Worm (Caenorhabditis elegans) whole organism, late embryonic: Measurements from ENCODE around the gene C04G2.5.
A peak's percentile ranks its signal among the peaks of the same experiment; 100 is the strongest.

Source experiments
- F13H6.1 ChIP-seq: sonication (generic microtip); optimal IDR thresholded peaks from 2 replicates; lab custom pipeline; 2016; ENCODE audit warnings: missing genetic modification characterization, missing compliant biosample characterization
- K02D7.2 ChIP-seq: sonication (generic microtip); optimal IDR thresholded peaks from 2 replicates; lab custom pipeline; 2017; ENCODE audit warnings: mild to moderate bottlenecking, missing genetic modification characterization, missing compliant biosample characterization
- K09A11.1 ChIP-seq: sonication (generic microtip); optimal IDR thresholded peaks from 2 replicates; lab custom pipeline; 2017; ENCODE audit warnings: antibody characterized with exemption, mild to moderate bottlenecking, missing genetic modification characterization, missing compliant biosample characterization; ENCODE audit not compliant: insufficient read depth
- T23F11.4 ChIP-seq: fragments of 200-800 bp; sonication (Bioruptor generic); optimal IDR thresholded peaks from 2 replicates; lab custom pipeline; 2018; ENCODE audit warnings: mild to moderate bottlenecking, missing genetic modification characterization, missing compliant biosample characterization
- Y22D7AL.16 ChIP-seq: sonication (generic microtip); optimal IDR thresholded peaks from 2 replicates; lab custom pipeline; 2016; ENCODE audit warnings: missing genetic modification characterization, missing compliant biosample characterization
- ahr-1 ChIP-seq: sonication (generic microtip); optimal IDR thresholded peaks from 2 replicates; lab custom pipeline; 2016; ENCODE audit warnings: missing genetic modification characterization, missing compliant biosample characterization
- ama-1 ChIP-seq: fragments of 150-350 bp; optimal IDR thresholded peaks from 2 replicates; lab custom pipeline; 2014
- ceh-31 ChIP-seq: sonication (generic microtip); optimal IDR thresholded peaks from 2 replicates; lab custom pipeline; 2016; ENCODE audit warnings: missing genetic modification characterization, missing compliant biosample characterization
- ceh-34 ChIP-seq: sonication (generic microtip); optimal IDR thresholded peaks from 2 replicates; lab custom pipeline; 2016; ENCODE audit warnings: mild to moderate bottlenecking, missing genetic modification characterization, missing compliant biosample characterization
- ceh-6 ChIP-seq: fragments of 200-800 bp; sonication (Bioruptor generic); optimal IDR thresholded peaks from 2 replicates; lab custom pipeline; 2018; ENCODE audit warnings: mild to moderate bottlenecking, missing genetic modification characterization, missing compliant biosample characterization
- dve-1 ChIP-seq: sonication (generic microtip); optimal IDR thresholded peaks from 2 replicates; lab custom pipeline; 2017; ENCODE audit warnings: antibody characterized with exemption, mild to moderate bottlenecking, missing genetic modification characterization, missing compliant biosample characterization
- elt-2 ChIP-seq: sonication (generic microtip); optimal IDR thresholded peaks from 2 replicates; lab custom pipeline; 2016; ENCODE audit warnings: missing genetic modification reagents, missing genetic modification characterization, missing compliant biosample characterization
- ets-4 ChIP-seq: sonication (generic microtip); optimal IDR thresholded peaks from 2 replicates; lab custom pipeline; 2016; ENCODE audit warnings: missing genetic modification characterization, missing compliant biosample characterization
- fax-1 ChIP-seq: sonication (generic microtip); optimal IDR thresholded peaks from 2 replicates; lab custom pipeline; 2016; ENCODE audit warnings: missing genotype, missing genetic modification characterization, missing compliant biosample characterization
- fkh-10 ChIP-seq: fragments of 150-350 bp; optimal IDR thresholded peaks from 2 replicates; lab custom pipeline; 2014; ENCODE audit warnings: missing biosample characterization, missing genetic modification reagents, missing genetic modification characterization
- hlh-13 ChIP-seq: fragments of 200-800 bp; sonication (Bioruptor generic); optimal IDR thresholded peaks from 2 replicates; lab custom pipeline; 2018; ENCODE audit warnings: mild to moderate bottlenecking, missing genetic modification characterization, missing compliant biosample characterization
- lin-11 ChIP-seq: fragments of 200-800 bp; sonication (Bioruptor generic); optimal IDR thresholded peaks from 2 replicates; lab custom pipeline; 2018; ENCODE audit warnings: mild to moderate bottlenecking, missing genetic modification characterization, missing compliant biosample characterization
- nfya-1 ChIP-seq: sonication (generic microtip); optimal IDR thresholded peaks from 2 replicates; lab custom pipeline; 2017; ENCODE audit warnings: missing genetic modification characterization, mild to moderate bottlenecking, missing compliant biosample characterization, antibody characterized with exemption, moderate library complexity
- nhr-232 ChIP-seq: sonication (generic microtip); optimal IDR thresholded peaks from 2 replicates; lab custom pipeline; 2016; ENCODE audit warnings: missing genetic modification characterization, missing compliant biosample characterization
- npax-4 ChIP-seq: sonication (generic microtip); optimal IDR thresholded peaks from 2 replicates; lab custom pipeline; 2016; ENCODE audit warnings: missing genetic modification characterization, missing compliant biosample characterization
- odd-2 ChIP-seq: sonication (generic microtip); optimal IDR thresholded peaks from 2 replicates; lab custom pipeline; 2017; ENCODE audit warnings: antibody characterized with exemption, mild to moderate bottlenecking, missing genetic modification characterization, missing compliant biosample characterization
- pros-1 ChIP-seq: fragments of 150-350 bp; optimal IDR thresholded peaks from 2 replicates; lab custom pipeline; 2014; ENCODE audit warnings: missing biosample characterization, missing genetic modification reagents, missing genetic modification characterization
- ref-2 ChIP-seq: sonication (generic microtip); optimal IDR thresholded peaks from 2 replicates; lab custom pipeline; 2016; ENCODE audit warnings: missing genetic modification characterization, missing compliant biosample characterization
- rnt-1 ChIP-seq: sonication (generic microtip); optimal IDR thresholded peaks from 2 replicates; lab custom pipeline; 2016; ENCODE audit warnings: missing genetic modification characterization, missing compliant biosample characterization
- sox-2 ChIP-seq: fragments of 200-800 bp; sonication (Bioruptor generic); IDR thresholded peaks from 2 replicates; pipeline ENCODE4 v1.3.6; 2022; ENCODE audit warnings: missing genetic modification reagents, missing genetic modification characterization, missing compliant biosample characterization
- syd-9 ChIP-seq: sonication (generic microtip); optimal IDR thresholded peaks from 2 replicates; lab custom pipeline; 2016; ENCODE audit warnings: mild to moderate bottlenecking, missing genetic modification characterization, moderate library complexity, missing compliant biosample characterization
- tbx-2 ChIP-seq: sonication (generic microtip); optimal IDR thresholded peaks from 2 replicates; lab custom pipeline; 2016; ENCODE audit warnings: missing genetic modification characterization, missing compliant biosample characterization
- tbx-7 ChIP-seq: sonication (generic microtip); optimal IDR thresholded peaks from 2 replicates; lab custom pipeline; 2016; ENCODE audit warnings: missing genotype, missing genetic modification characterization, missing compliant biosample characterization
- ttx-3 ChIP-seq: sonication (generic microtip); optimal IDR thresholded peaks from 2 replicates; lab custom pipeline; 2016; ENCODE audit warnings: missing genetic modification reagents, missing genetic modification characterization, missing compliant biosample characterization
- unc-42 ChIP-seq: sonication (generic microtip); optimal IDR thresholded peaks from 2 replicates; lab custom pipeline; 2016; ENCODE audit warnings: missing genotype, missing genetic modification characterization, missing compliant biosample characterization
- unc-55 ChIP-seq: sonication (generic microtip); optimal IDR thresholded peaks from 2 replicates; lab custom pipeline; 2017; ENCODE audit warnings: missing biosample characterization, missing genetic modification reagents, missing genetic modification characterization
- zip-5 ChIP-seq: sonication (generic microtip); optimal IDR thresholded peaks from 2 replicates; lab custom pipeline; 2016; ENCODE audit warnings: missing genetic modification characterization, missing compliant biosample characterization

C04G2.5 gene

DNA sequence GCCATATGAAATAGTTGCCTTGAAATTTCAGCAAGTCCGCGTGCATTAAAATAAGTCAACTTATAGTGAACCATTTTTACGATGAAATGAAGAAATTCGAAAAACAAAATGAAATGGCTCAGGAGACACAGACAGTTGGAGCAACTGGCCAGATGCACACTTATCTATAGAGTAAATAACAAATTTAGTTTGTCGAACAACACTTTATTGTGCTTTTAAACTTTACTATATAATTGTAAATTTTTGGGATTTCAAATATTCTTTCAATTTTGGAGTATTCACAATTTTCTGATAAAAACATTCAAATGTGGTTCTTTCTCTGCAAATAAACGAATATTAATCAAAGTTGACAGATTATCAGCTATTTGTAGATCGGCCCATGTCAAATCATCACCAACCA, 45.1 kb upstream of the C04G2.5 start, which contains the start of gene gst-3:
Gene gst-3, minus strand, starts transcription at position 101 of the 400 bp plus-strand sequence.
- no peak for TF ChIP-seq ttx-3 (tag; lab: Kevin White, UChicago)
- TF ChIP-seq, all 69 proteins: peak for 0

DNA sequence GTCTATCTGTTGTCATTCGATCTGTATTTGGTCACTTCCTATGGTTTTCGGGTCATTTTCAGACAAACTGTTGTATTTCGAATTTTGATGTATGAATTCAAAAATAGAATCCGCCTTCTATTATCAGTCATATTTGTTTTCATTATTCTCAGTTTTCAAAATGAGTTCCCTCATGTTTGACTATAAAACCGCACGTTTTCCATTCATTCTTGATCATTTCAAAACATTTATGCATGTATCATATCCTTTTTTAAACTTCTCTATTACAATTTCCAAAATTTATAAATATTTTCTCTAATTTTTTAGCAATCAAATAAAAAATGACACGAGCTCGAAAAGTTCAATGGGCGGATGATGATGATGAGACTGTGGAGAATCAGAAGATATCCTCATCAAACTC, 42.7 kb upstream of the C04G2.5 start, which contains the start of gene K08F4.12:
Gene K08F4.12, plus strand, starts transcription at position 301 of the 400 bp plus-strand sequence.
- TF ChIP-seq tbx-7 (tag; lab: Kevin White, UChicago) (no peak), unc-55 (GFP tag; lab: Kevin White, UChicago) (no peak), fax-1 (tag; lab: Kevin White, UChicago) (no peak), nhr-232 (tag; lab: Kevin White, UChicago) (no peak), fkh-10 (GFP tag; lab: Kevin White, UChicago) (no peak)
- TF ChIP-seq, all 69 proteins: peak for 0

DNA sequence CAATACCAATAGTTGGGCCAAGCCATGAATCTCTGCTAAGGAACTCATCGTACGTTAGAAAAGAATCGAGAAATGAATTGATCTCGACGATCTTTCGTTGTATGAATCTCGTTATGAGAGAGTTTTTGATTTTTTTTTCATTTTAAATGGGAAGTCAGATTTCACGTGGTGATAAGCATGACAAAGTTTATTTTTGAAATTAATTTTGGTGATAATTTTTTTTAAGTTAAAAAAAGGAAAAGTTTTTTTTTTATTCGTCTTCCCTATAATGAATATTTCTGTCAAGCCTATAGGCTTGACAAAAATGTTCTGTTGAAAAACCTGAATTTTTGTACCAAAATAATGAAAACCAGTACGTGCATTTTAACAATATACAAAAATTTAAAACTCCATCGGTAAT, 40.7 kb upstream of the C04G2.5 start, which contains the start of gene K08F4.5:
Gene K08F4.5, minus strand, starts transcription at position 101 of the 400 bp plus-strand sequence.
- TF ChIP-seq F13H6.1 (no peak), pros-1 (tag; lab: Kevin White, UChicago) (no peak), K09A11.1 (tag; lab: Kevin White, UChicago) (no peak), ceh-34 (no peak), odd-2 (no peak)
- TF ChIP-seq, all 69 proteins: peak for 0

DNA sequence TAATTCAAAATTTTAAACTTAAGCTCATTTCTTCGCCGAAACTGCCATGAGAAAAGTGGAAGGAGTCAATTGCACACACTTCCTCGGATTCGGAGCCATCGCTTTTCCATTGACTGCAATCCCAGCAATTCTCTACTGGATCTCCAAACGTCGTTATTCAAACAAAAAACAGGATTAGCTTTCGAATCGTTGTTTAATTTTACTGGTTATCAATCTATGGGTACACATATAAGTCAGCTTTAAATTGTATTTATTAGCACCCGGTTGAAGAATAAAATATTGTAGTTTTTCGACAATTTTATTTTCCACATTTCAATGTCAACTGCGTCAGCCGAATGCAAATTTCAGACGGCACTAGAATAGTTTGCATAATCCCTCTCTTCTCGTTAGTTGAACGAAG, 34.9 kb upstream of the C04G2.5 start, which contains the start of gene glt-3:
Gene glt-3, plus strand, starts transcription at position 301 of the 400 bp plus-strand sequence.
- no peak for TF ChIP-seq syd-9 (tag; lab: Kevin White, UChicago)
- no peak for TF ChIP-seq ceh-34
- no peak for TF ChIP-seq Y22D7AL.16 (tag; lab: Kevin White, UChicago)
- no peak for TF ChIP-seq K02D7.2 (tag; lab: Kevin White, UChicago)
- TF ChIP-seq dve-1 (tag; lab: Kevin White, UChicago) = no peak
- no peak for TF ChIP-seq F13H6.1
- no peak for TF ChIP-seq ama-1 (lab: Kevin White, UChicago)
- TF ChIP-seq sox-2 (GFP tag; lab: Robert Waterston, UW) = no peak
- TF ChIP-seq npax-4 = no peak
- no peak for TF ChIP-seq nhr-232 (tag; lab: Kevin White, UChicago)

DNA sequence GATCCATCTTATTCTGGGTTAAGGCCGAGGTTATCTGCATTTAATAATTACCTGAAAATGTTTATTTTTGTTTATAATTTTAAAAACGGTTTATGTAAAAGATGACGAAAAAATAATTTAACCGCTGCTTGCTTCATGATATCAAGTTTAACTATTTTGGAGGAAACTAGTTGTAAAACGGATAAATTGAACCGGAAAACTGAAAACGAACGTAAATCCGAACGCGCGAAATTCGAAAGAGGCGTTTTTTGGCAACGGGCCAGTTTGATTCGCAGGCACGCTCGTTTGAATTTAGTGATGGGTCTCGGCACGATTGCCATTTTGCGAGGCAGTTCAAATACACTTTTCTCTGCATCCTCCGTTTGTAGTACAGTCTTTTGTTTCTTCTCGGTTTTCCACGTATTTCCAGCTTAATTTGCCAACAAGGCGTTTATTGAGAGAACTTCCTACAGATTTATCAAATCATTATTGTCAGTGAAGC, 33.9 kb upstream of the C04G2.5 start, which contains the start of the genes gtbp-1 and K08F4.3:
Gene gtbp-1, minus strand, starts transcription at position 51 of the 481 bp plus-strand sequence.
Gene K08F4.3, plus strand, starts transcription at position 352 of the 481 bp plus-strand sequence.
- no peak for TF ChIP-seq hlh-13
- TF ChIP-seq K09A11.1 (tag; lab: Kevin White, UChicago) = no peak
- TF ChIP-seq dve-1 (tag; lab: Kevin White, UChicago) = peak; percentile 35
- TF ChIP-seq ceh-34 = no peak
- TF ChIP-seq ceh-31 (tag; lab: Kevin White, UChicago) = peak; percentile 63
- TF ChIP-seq lin-11 (tag; lab: Kevin White, UChicago) = no peak
- TF ChIP-seq tbx-2 = peak; percentile 15
- no peak for TF ChIP-seq zip-5 (tag; lab: Kevin White, UChicago)
- TF ChIP-seq elt-2 = peak; percentile 17
- peak; percentile 57 for TF ChIP-seq nfya-1
- TF ChIP-seq ceh-6 = no peak
- no peak for TF ChIP-seq rnt-1 (tag; lab: Kevin White, UChicago)
- TF ChIP-seq ref-2 (tag; lab: Kevin White, UChicago) = peak; percentile 39

DNA sequence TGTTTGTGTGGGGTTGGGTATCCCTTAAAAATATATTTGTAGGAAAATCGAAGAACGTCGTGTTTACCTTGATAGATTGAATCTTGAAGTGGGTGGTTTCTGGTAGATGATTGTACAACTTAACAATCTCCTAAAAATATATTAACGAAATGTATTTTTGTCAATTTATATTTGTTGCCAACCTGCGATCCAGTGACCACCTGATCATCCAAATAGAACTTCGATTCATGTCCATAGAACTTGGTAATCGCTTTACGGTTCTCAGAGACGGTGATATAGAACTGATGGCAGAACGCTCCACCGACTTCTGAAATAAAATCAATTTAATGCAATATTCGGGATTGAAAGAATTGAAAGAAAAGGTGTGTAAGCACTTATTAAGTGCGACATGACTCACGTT, 33.4 kb upstream of the C04G2.5 start:
- TF ChIP-seq T23F11.4 (GFP tag; lab: Kevin White, UChicago) (no peak), lin-11 (tag; lab: Kevin White, UChicago) (no peak), ahr-1 (tag; lab: Kevin White, UChicago) (no peak), unc-42 (tag; lab: Kevin White, UChicago) (no peak), ets-4 (tag; lab: Kevin White, UChicago) (no peak), nhr-232 (tag; lab: Kevin White, UChicago) (no peak), tbx-2 (no peak)
- TF ChIP-seq, all 69 proteins: peak for 0
